Fruit fly (Drosophila melanogaster) whole organism, pupa: ENCODE results near the gene frc.

Experiments
- CG10348 ChIP-seq: fragments of 200-800 bp; sonication (Bioruptor generic); IDR thresholded peaks from 2 replicates; pipeline ENCODE4 v1.3.6; 2022; ENCODE audit warnings: missing biosample characterization, missing genetic modification characterization
- CG12605 ChIP-seq: fragments of 200-800 bp; sonication (Bioruptor generic); IDR thresholded peaks from 2 replicates; pipeline ENCODE4 v1.3.6; 2022; ENCODE audit warnings: missing biosample characterization, missing genetic modification characterization
- CG13204 ChIP-seq: fragments of 200-800 bp; sonication (Bioruptor generic); optimal IDR thresholded peaks from 2 replicates; lab custom pipeline; 2018; ENCODE audit warnings: missing biosample characterization, mild to moderate bottlenecking, missing genetic modification characterization, moderate library complexity
- CG14655 ChIP-seq: fragments of 200-800 bp; sonication (Bioruptor generic); optimal IDR thresholded peaks from 3 replicates; lab custom pipeline; 2017; ENCODE audit warnings: mild to moderate bottlenecking, missing biosample characterization, missing genetic modification reagents, missing genetic modification characterization
- CG15710 ChIP-seq: fragments of 200-800 bp; sonication (Bioruptor generic); optimal IDR thresholded peaks from 2 replicates; lab custom pipeline; 2018; ENCODE audit warnings: missing biosample characterization, mild to moderate bottlenecking, missing genetic modification characterization, moderate library complexity
- CG17806 ChIP-seq: fragments of 200-800 bp; sonication (Bioruptor generic); optimal IDR thresholded peaks from 2 replicates; lab custom pipeline; 2018; ENCODE audit warnings: missing biosample characterization, mild to moderate bottlenecking, missing genetic modification characterization, moderate library complexity
- CG32121 ChIP-seq: fragments of 200-800 bp; sonication (Bioruptor generic); IDR thresholded peaks from 2 replicates; pipeline ENCODE4 v1.3.6; 2022; ENCODE audit warnings: missing biosample characterization, missing genetic modification characterization
- CG34367 ChIP-seq: fragments of 200-800 bp; sonication (Bioruptor generic); optimal IDR thresholded peaks from 2 replicates; lab custom pipeline; 2018; ENCODE audit warnings: missing biosample characterization, mild to moderate bottlenecking, missing genetic modification characterization
- CG4496 ChIP-seq: fragments of 200-800 bp; sonication (Bioruptor generic); IDR thresholded peaks from 3 replicates; pipeline ENCODE4 v1.3.6; 2022; ENCODE audit warnings: missing biosample characterization, missing genetic modification characterization
- CG8159 ChIP-seq: fragments of 200-800 bp; sonication (Bioruptor generic); optimal IDR thresholded peaks from 3 replicates; lab custom pipeline; 2018; ENCODE audit warnings: missing biosample characterization, mild to moderate bottlenecking, missing genetic modification characterization, moderate library complexity
- CG8301 ChIP-seq: fragments of 200-800 bp; sonication (Bioruptor generic); optimal IDR thresholded peaks from 2 replicates; lab custom pipeline; 2018; ENCODE audit warnings: missing biosample characterization, mild to moderate bottlenecking, missing genetic modification characterization
- CG9948 ChIP-seq: fragments of 200-800 bp; sonication (Bioruptor generic); optimal IDR thresholded peaks from 2 replicates; lab custom pipeline; 2018; ENCODE audit warnings: missing biosample characterization, mild to moderate bottlenecking, missing genetic modification characterization, moderate library complexity
- D1 ChIP-seq: fragments of 200-800 bp; sonication (Bioruptor generic); optimal IDR thresholded peaks from 2 replicates; lab custom pipeline; 2018; ENCODE audit warnings: missing biosample characterization, mild to moderate bottlenecking, missing genetic modification characterization, moderate library complexity
- EcR ChIP-seq: fragments of 200-800 bp; sonication (Bioruptor generic); optimal IDR thresholded peaks from 3 replicates; lab custom pipeline; 2019; ENCODE audit warnings: missing biosample characterization, missing genetic modification characterization, mild to moderate bottlenecking, moderate library complexity, missing genetic modification reagents
- Ets98B ChIP-seq: fragments of 200-800 bp; sonication (Bioruptor generic); IDR thresholded peaks from 2 replicates; pipeline ENCODE4 v1.3.6; 2022; ENCODE audit warnings: missing biosample characterization, missing genetic modification characterization
- Pif1A ChIP-seq: fragments of 200-800 bp; sonication (Bioruptor generic); optimal IDR thresholded peaks from 3 replicates; lab custom pipeline; 2016; ENCODE audit warnings: missing biosample characterization, missing genetic modification characterization
- Pif1B ChIP-seq: fragments of 200-800 bp; sonication (Bioruptor generic); optimal IDR thresholded peaks from 3 replicates; lab custom pipeline; 2016; ENCODE audit warnings: missing biosample characterization, missing genetic modification characterization
- Snoo ChIP-seq: fragments of 200-800 bp; sonication (Bioruptor generic); optimal IDR thresholded peaks from 3 replicates; lab custom pipeline; 2017; ENCODE audit warnings: missing biosample characterization, mild to moderate bottlenecking, missing genetic modification characterization, inconsistent platforms
- fd96Ca ChIP-seq: fragments of 200-800 bp; sonication (Bioruptor generic); IDR thresholded peaks from 3 replicates; pipeline ENCODE4 v1.3.6; 2022; ENCODE audit warnings: missing biosample characterization, missing genetic modification characterization
- gl ChIP-seq: fragments of 200-800 bp; sonication (Bioruptor generic); optimal IDR thresholded peaks from 2 replicates; lab custom pipeline; 2018; ENCODE audit warnings: missing biosample characterization, mild to moderate bottlenecking, missing genetic modification characterization
- rn ChIP-seq: fragments of 200-800 bp; sonication (Bioruptor generic); IDR thresholded peaks from 2 replicates; pipeline ENCODE4 v1.3.6; 2022; ENCODE audit warnings: missing biosample characterization, missing genetic modification characterization

The frc gene

dm6 chr3L:17400911-17401310 lies 32.1 kb downstream of the frc start:
- no peak for TF ChIP-seq Pif1B (GFP tag; lab: Kevin White, UChicago)
- no peak for TF ChIP-seq gl
- TF ChIP-seq D1: no peak
- no peak for TF ChIP-seq CG4496 (GFP tag; lab: Robert Waterston, UW)
- TF ChIP-seq Pif1A (GFP tag; lab: Kevin White, UChicago): no peak
- TF ChIP-seq Ets98B (GFP tag; lab: Robert Waterston, UW): no peak
- TF ChIP-seq, all 21 proteins: peak for 0

dm6 chr3L:17399014-17399413 lies 34.0 kb downstream of the frc start:
- no peak for TF ChIP-seq CG32121 (GFP tag; lab: Robert Waterston, UW)
- TF ChIP-seq CG12605: no peak
- TF ChIP-seq CG17806 (tag; lab: Kevin White, UChicago): no peak
- no peak for TF ChIP-seq CG15710
- TF ChIP-seq Pif1B (GFP tag; lab: Kevin White, UChicago): no peak
- no peak for TF ChIP-seq Snoo (tag; lab: Kevin White, UChicago)
- no peak for TF ChIP-seq CG8159 (tag; lab: Kevin White, UChicago)
- TF ChIP-seq CG10348 (GFP tag; lab: Robert Waterston, UW): no peak
- TF ChIP-seq CG9948: no peak
- TF ChIP-seq D1: no peak
- no peak for TF ChIP-seq CG8301 (tag; lab: Kevin White, UChicago)
- TF ChIP-seq CG4496 (GFP tag; lab: Robert Waterston, UW): no peak
- TF ChIP-seq, all 21 proteins: peak for 0

dm6 chr3L:17394435-17395017 lies 38.5 kb downstream of the frc start:
- TF ChIP-seq Ets98B (GFP tag; lab: Robert Waterston, UW): no peak
- no peak for TF ChIP-seq Snoo (tag; lab: Kevin White, UChicago)
- TF ChIP-seq rn (GFP tag; lab: Robert Waterston, UW): no peak
- TF ChIP-seq Pif1A (GFP tag; lab: Kevin White, UChicago): no peak
- TF ChIP-seq CG15710: no peak
- TF ChIP-seq CG34367: no peak
- TF ChIP-seq Pif1B (GFP tag; lab: Kevin White, UChicago): no peak
- no peak for TF ChIP-seq CG13204 (GFP tag; lab: Kevin White, UChicago)
- no peak for TF ChIP-seq CG17806 (tag; lab: Kevin White, UChicago)
- no peak for TF ChIP-seq CG8159 (tag; lab: Kevin White, UChicago)
- no peak for TF ChIP-seq fd96Ca
- no peak for TF ChIP-seq EcR
- TF ChIP-seq D1: no peak
- TF ChIP-seq, all 21 proteins: peak for 0

dm6 chr3L:17393098-17393497 lies 39.9 kb downstream of the frc start:
- TF ChIP-seq Pif1A (GFP tag; lab: Kevin White, UChicago) (no peak), CG14655 (GFP tag; lab: Kevin White, UChicago) (no peak), CG34367 (no peak), CG32121 (GFP tag; lab: Robert Waterston, UW) (no peak), fd96Ca (no peak), Ets98B (GFP tag; lab: Robert Waterston, UW) (no peak), CG9948 (no peak), CG15710 (no peak), CG8301 (tag; lab: Kevin White, UChicago) (no peak), CG17806 (tag; lab: Kevin White, UChicago) (no peak), gl (no peak), CG4496 (GFP tag; lab: Robert Waterston, UW) (no peak), CG13204 (GFP tag; lab: Kevin White, UChicago) (no peak), Snoo (tag; lab: Kevin White, UChicago) (no peak), CG8159 (tag; lab: Kevin White, UChicago) (no peak), D1 (no peak), CG12605 (no peak), CG10348 (GFP tag; lab: Robert Waterston, UW) (no peak), EcR (no peak), Pif1B (GFP tag; lab: Kevin White, UChicago) (no peak)

- TF ChIP-seq EcR: peak; percentile 96
- no peak for TF ChIP-seq CG8301 (tag; lab: Kevin White, UChicago)
- TF ChIP-seq CG12605: no peak
- no peak for TF ChIP-seq rn (GFP tag; lab: Robert Waterston, UW)
- TF ChIP-seq CG8159 (tag; lab: Kevin White, UChicago): no peak
These were observed 40.6 kb downstream of the frc start for dm6 chr3L:17392412-17392811.

dm6 chr3L:17391132-17391531 lies 41.9 kb downstream of the frc start:
- no peak for TF ChIP-seq CG10348 (GFP tag; lab: Robert Waterston, UW)
- no peak for TF ChIP-seq CG8301 (tag; lab: Kevin White, UChicago)
- no peak for TF ChIP-seq CG34367
- no peak for TF ChIP-seq Ets98B (GFP tag; lab: Robert Waterston, UW)
- no peak for TF ChIP-seq CG32121 (GFP tag; lab: Robert Waterston, UW)
- no peak for TF ChIP-seq gl
- TF ChIP-seq CG4496 (GFP tag; lab: Robert Waterston, UW): no peak
- no peak for TF ChIP-seq Pif1B (GFP tag; lab: Kevin White, UChicago)
- no peak for TF ChIP-seq CG13204 (GFP tag; lab: Kevin White, UChicago)
- TF ChIP-seq Pif1A (GFP tag; lab: Kevin White, UChicago): no peak
- TF ChIP-seq CG15710: no peak

dm6 chr3L:17388895-17389294 lies 44.1 kb downstream of the frc start, which contains the start of gene CG13731:
Gene CG13731 (minus strand): TSS chr3L:17388956.
- no peak for TF ChIP-seq Ets98B (GFP tag; lab: Robert Waterston, UW)
- no peak for TF ChIP-seq CG4496 (GFP tag; lab: Robert Waterston, UW)
- TF ChIP-seq CG14655 (GFP tag; lab: Kevin White, UChicago): no peak
- TF ChIP-seq Snoo (tag; lab: Kevin White, UChicago): no peak
- no peak for TF ChIP-seq Pif1B (GFP tag; lab: Kevin White, UChicago)
- TF ChIP-seq CG9948: no peak
- no peak for TF ChIP-seq CG8159 (tag; lab: Kevin White, UChicago)
- TF ChIP-seq CG15710: no peak
- TF ChIP-seq CG8301 (tag; lab: Kevin White, UChicago): no peak
- no peak for TF ChIP-seq Pif1A (GFP tag; lab: Kevin White, UChicago)
- TF ChIP-seq fd96Ca: no peak
- TF ChIP-seq rn (GFP tag; lab: Robert Waterston, UW): no peak
- TF ChIP-seq gl: no peak
- no peak for TF ChIP-seq D1
